Fruit fly (Drosophila melanogaster): ENCODE results near the gene CG32235.
A peak's percentile ranks its signal among the peaks of the same experiment; 100 is the strongest.

The CG32235 gene

DNA sequence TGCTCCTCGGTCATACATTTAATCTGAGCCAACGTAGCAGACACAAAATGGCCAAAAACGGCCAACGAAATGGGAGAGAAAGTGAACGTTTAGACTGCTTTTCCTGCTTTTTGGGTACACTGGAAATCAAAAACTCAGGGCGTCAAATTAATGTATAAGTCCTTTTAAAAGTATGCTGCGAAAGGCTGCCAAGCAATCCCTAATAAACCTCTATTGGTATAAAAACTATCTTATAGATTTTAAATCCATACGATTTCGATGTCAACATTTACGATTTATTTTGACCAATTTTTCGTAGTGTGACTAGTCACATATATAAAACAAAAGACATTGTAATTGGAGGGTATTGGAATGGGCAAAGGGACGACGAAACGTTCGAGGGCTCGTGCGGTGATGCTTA is 15.5 kb downstream of the CG32235 start (continued):
- TF ChIP-seq pfk (GFP tag; optimal IDR thresholded peaks at IDR 0.05) (no peak), grau (tag; optimal IDR thresholded peaks at IDR 0.05) (peak; percentile 21), h (optimal IDR thresholded peaks at IDR 0.05) (no peak), caup (GFP tag; optimal IDR thresholded peaks at IDR 0.05; ENCODE audit: severe bottlenecking) (no peak), ci (GFP tag; IDR thresholded peaks at IDR 0.05) (0 out of 3 replicates have a peak, but pooled peaks have one; percentile 6), CG12219 (GFP tag; optimal IDR thresholded peaks at IDR 0.05) (no peak), D (optimal IDR thresholded peaks at IDR 0.05) (no peak), D (GFP tag; optimal IDR thresholded peaks at IDR 0.05) (no peak), Hr51 (GFP tag; optimal IDR thresholded peaks at IDR 0.05) (peak in 1 of 2 experiments; percentile 11), mirr (GFP tag; optimal IDR thresholded peaks at IDR 0.05) (no peak), CG15269 (tag; optimal IDR thresholded peaks at IDR 0.05) (peak; percentile 4), cato (GFP tag; optimal IDR thresholded peaks at IDR 0.05; ENCODE audit: borderline replicate concordance) (no peak), CG32532 (GFP tag; IDR thresholded peaks at IDR 0.05) (0 out of 2 replicates have a peak, but pooled peaks have one; percentile 5), trem (tag; optimal IDR thresholded peaks at IDR 0.05) (no peak), abd-A (tag; optimal IDR thresholded peaks at IDR 0.05) (peak; percentile 25), Dbx (GFP tag; IDR thresholded peaks at IDR 0.05) (0 out of 3 replicates have a peak, but pooled peaks have one; percentile 14), CG14441 (GFP tag; IDR thresholded peaks at IDR 0.05) (0 out of 2 replicates have a peak, but pooled peaks have one; percentile 5), Pdp1 (GFP tag; optimal IDR thresholded peaks at IDR 0.05) (no peak), CG11504 (tag; optimal IDR thresholded peaks at IDR 0.05) (peak; percentile 14), Camta (GFP tag; optimal IDR thresholded peaks at IDR 0.05) (no peak), CG9932 (GFP tag; IDR thresholded peaks at IDR 0.05) (peak; percentile 9; the same call in 1 of the 2 replicates), Med (GFP tag) (peak; percentile 64), gem (tag; optimal IDR thresholded peaks at IDR 0.05) (peak; percentile 20), yki (optimal IDR thresholded peaks at IDR 0.05) (no peak), Meics (GFP tag; optimal IDR thresholded peaks at IDR 0.05) (no peak), eve (GFP tag; optimal IDR thresholded peaks at IDR 0.05) (peak in 1 of 2 experiments; percentile 11), row (GFP tag; IDR thresholded peaks at IDR 0.05) (peak; percentile 41; the same call in 2 of the 3 replicates), CG1603 (tag; optimal IDR thresholded peaks at IDR 0.05) (no peak), dysf (GFP tag; IDR thresholded peaks at IDR 0.05) (peak; percentile 51; the same call in 2 of the 3 replicates)

DNA sequence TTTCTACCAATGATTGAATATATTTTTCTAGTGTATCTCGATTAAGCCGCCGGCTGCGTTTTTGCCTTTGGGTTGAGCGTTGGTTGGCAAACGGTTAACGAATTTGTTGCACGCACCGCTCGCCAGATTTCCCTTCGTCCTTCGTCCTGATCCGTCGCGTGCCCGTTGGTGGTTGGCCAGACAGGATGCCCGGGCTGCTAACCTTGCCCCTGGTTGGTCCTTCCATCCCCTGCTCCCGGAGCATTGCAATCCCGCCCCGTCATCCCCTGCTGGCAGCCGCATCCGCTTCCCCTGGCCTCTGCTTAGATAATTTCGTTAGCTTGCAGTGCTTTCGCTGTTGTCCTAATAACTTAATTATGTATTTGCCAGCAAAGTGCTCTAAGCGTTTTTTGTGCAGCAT is 16.8 kb downstream of the CG32235 start:
- TF ChIP-seq CG8765 (GFP tag; IDR thresholded peaks at IDR 0.05): 0 out of 2 replicates have a peak, but pooled peaks have one; percentile 28
- peak; percentile 84 for TF ChIP-seq Nf-YC (tag; optimal IDR thresholded peaks at IDR 0.05)
- TF ChIP-seq gem (tag; optimal IDR thresholded peaks at IDR 0.05): no peak
- no peak for TF ChIP-seq B-H2 (GFP tag; optimal IDR thresholded peaks at IDR 0.05)
- TF ChIP-seq Nf-YB (GFP tag; optimal IDR thresholded peaks at IDR 0.05): peak; percentile 84
- no peak for TF ChIP-seq slbo (GFP tag; IDR thresholded peaks at IDR 0.05)
- TF ChIP-seq NFAT (GFP tag; IDR thresholded peaks at IDR 0.05): 0 out of 2 replicates have a peak, but pooled peaks have one; percentile 19
- no peak for TF ChIP-seq seq (GFP tag; IDR thresholded peaks at IDR 0.05)
- TF ChIP-seq Hey (tag; optimal IDR thresholded peaks at IDR 0.05): peak; percentile 52

DNA sequence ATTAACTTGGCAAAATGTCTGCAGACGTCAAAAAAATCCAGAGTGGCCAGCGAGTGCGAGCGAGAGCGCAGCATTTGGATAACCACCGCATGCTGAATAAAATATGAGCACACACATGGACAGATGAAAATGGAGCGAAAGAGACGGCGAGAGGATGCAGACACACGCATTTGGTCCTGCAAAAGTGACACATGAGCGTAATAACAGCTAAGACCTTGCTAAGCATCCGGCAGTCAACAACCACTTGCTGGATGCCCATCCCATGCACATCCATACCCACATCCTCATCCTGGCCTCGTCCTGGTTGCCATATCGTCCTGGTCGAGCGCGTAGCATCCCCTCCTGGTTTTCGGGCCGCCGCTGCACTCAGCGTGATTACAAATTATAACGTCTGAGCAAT is 17.6 kb downstream of the CG32235 start:
- TF ChIP-seq Hey (tag; optimal IDR thresholded peaks at IDR 0.05) (peak; percentile 22), CG8478 (optimal IDR thresholded peaks at IDR 0.05) (peak; percentile 65), CG12104 (GFP tag; optimal IDR thresholded peaks at IDR 0.05) (no peak), Nf-YC (tag; optimal IDR thresholded peaks at IDR 0.05) (peak; percentile 63), ase (GFP tag; IDR thresholded peaks at IDR 0.05) (no peak), CG15479 (GFP tag; optimal IDR thresholded peaks at IDR 0.05) (peak; percentile 14), CG1832 (GFP tag; optimal IDR thresholded peaks at IDR 0.05) (peak; percentile 27), cg (GFP tag; optimal IDR thresholded peaks at IDR 0.05) (peak; percentile 45), zen (tag; optimal IDR thresholded peaks at IDR 0.05) (peak; percentile 23), ab (GFP tag; optimal IDR thresholded peaks at IDR 0.05) (no peak), emc (GFP tag; optimal IDR thresholded peaks at IDR 0.05) (no peak), tll (GFP tag; optimal IDR thresholded peaks at IDR 0.05) (peak in 1 of 2 experiments; percentile 47), twi (tag; optimal IDR thresholded peaks at IDR 0.05) (peak; percentile 61)
